Fruit fly (Drosophila melanogaster) whole organism, embryonic: ENCODE measurements around the gene Tengl1.
A peak's percentile ranks its signal among the peaks of the same experiment; 100 is the strongest.

Source experiments
- Abd-B ChIP-seq: fragments of 200-800 bp; sonication (Bioruptor generic); optimal IDR thresholded peaks from 2 replicates; lab custom pipeline; 2018; ENCODE audit warnings: missing biosample characterization, mild to moderate bottlenecking, missing genetic modification characterization, moderate library complexity
- Ada2b ChIP-seq: fragments of 200-800 bp; sonication (Bioruptor generic); IDR thresholded peaks from 2 replicates; pipeline ENCODE4 v1.3.6; 2022; ENCODE audit warnings: missing biosample characterization, missing genetic modification characterization
- Bdp1 ChIP-seq: fragments of 200-800 bp; sonication (Bioruptor generic); optimal IDR thresholded peaks from 3 replicates; lab custom pipeline; 2016; ENCODE audit warnings: missing biosample characterization, missing genetic modification characterization
- Blimp-1 ChIP-seq: fragments of 200-800 bp; sonication (Bioruptor generic); optimal IDR thresholded peaks from 3 replicates; lab custom pipeline; 2018; ENCODE audit warnings: missing biosample characterization, missing genetic modification characterization, mild to moderate bottlenecking, moderate library complexity, missing genetic modification reagents
- CG10147 ChIP-seq: fragments of 200-800 bp; sonication (Bioruptor generic); optimal IDR thresholded peaks from 2 replicates; lab custom pipeline; 2019; ENCODE audit warnings: missing biosample characterization, mild to moderate bottlenecking, missing genetic modification characterization, moderate library complexity
- CG10321 ChIP-seq: fragments of 200-800 bp; sonication (Bioruptor generic); IDR thresholded peaks from 2 replicates; pipeline ENCODE4 v1.3.6; 2022; ENCODE audit warnings: missing biosample characterization, missing genetic modification characterization
- CG15514 ChIP-seq: fragments of 200-800 bp; sonication (Bioruptor generic); optimal IDR thresholded peaks from 3 replicates; lab custom pipeline; 2017; ENCODE audit warnings: missing biosample characterization, missing genetic modification characterization, mild to moderate bottlenecking, moderate library complexity, missing genetic modification reagents
- CG1832 ChIP-seq: fragments of 200-800 bp; sonication (Bioruptor generic); optimal IDR thresholded peaks from 2 replicates; lab custom pipeline; 2017; ENCODE audit warnings: missing biosample characterization, mild to moderate bottlenecking, missing genetic modification characterization, inconsistent platforms
- CG30403 ChIP-seq: fragments of 200-800 bp; sonication (Bioruptor generic); optimal IDR thresholded peaks from 3 replicates; lab custom pipeline; 2016; ENCODE audit warnings: missing biosample characterization, missing genetic modification characterization
- CG3281 ChIP-seq: fragments of 200-800 bp; sonication (Bioruptor generic); optimal IDR thresholded peaks from 3 replicates; lab custom pipeline; 2017; ENCODE audit warnings: missing biosample characterization, mild to moderate bottlenecking, missing genetic modification characterization
- CG4404 ChIP-seq: fragments of 200-800 bp; sonication (Bioruptor generic); IDR thresholded peaks from 2 replicates; pipeline ENCODE4 v1.3.6; 2022; ENCODE audit warnings: missing biosample characterization, missing genetic modification characterization
- CG4617 ChIP-seq: fragments of 200-800 bp; sonication (Bioruptor generic); optimal IDR thresholded peaks from 3 replicates; lab custom pipeline; 2016; ENCODE audit warnings: missing biosample characterization, missing genetic modification characterization, borderline replicate concordance
- CG5953 ChIP-seq: fragments of 200-800 bp; sonication (Bioruptor generic); IDR thresholded peaks from 2 replicates; pipeline ENCODE4 v1.3.6; 2022; ENCODE audit warnings: missing biosample characterization, missing genetic modification characterization
- CG6254 ChIP-seq: fragments of 200-800 bp; sonication (Bioruptor generic); optimal IDR thresholded peaks from 3 replicates; lab custom pipeline; 2017; ENCODE audit warnings: mild to moderate bottlenecking, missing biosample characterization, missing genetic modification reagents, missing genetic modification characterization
- CG6272 ChIP-seq: fragments of 200-800 bp; sonication (Bioruptor generic); IDR thresholded peaks from 2 replicates; pipeline ENCODE4 v1.3.6; 2022; ENCODE audit warnings: missing biosample characterization, missing genetic modification characterization
- CG6683 ChIP-seq: fragments of 200-800 bp; sonication (Bioruptor generic); optimal IDR thresholded peaks from 2 replicates; lab custom pipeline; 2017; ENCODE audit warnings: missing biosample characterization, mild to moderate bottlenecking, missing genetic modification characterization, missing genetic modification reagents
- CG7556 ChIP-seq: fragments of 200-800 bp; sonication (Bioruptor generic); optimal IDR thresholded peaks from 2 replicates; lab custom pipeline; 2017; ENCODE audit warnings: missing biosample characterization, mild to moderate bottlenecking, missing genetic modification characterization
- CG7786 ChIP-seq: fragments of 200-800 bp; sonication (Bioruptor generic); optimal IDR thresholded peaks from 2 replicates; lab custom pipeline; 2016; ENCODE audit warnings: missing biosample characterization, missing genetic modification characterization
- CG9609 ChIP-seq: fragments of 200-800 bp; sonication (Bioruptor generic); optimal IDR thresholded peaks from 3 replicates; lab custom pipeline; 2016; ENCODE audit warnings: missing biosample characterization, missing genetic modification characterization
- CG9932 ChIP-seq: fragments of 200-800 bp; sonication (Bioruptor generic); IDR thresholded peaks from 2 replicates; pipeline ENCODE4 v1.3.6; 2022; ENCODE audit warnings: missing biosample characterization, missing genetic modification characterization
- Drgx ChIP-seq: fragments of 200-800 bp; sonication (Bioruptor generic); IDR thresholded peaks from 2 replicates; pipeline ENCODE4 v1.3.6; 2022; ENCODE audit warnings: missing biosample characterization, missing genetic modification characterization
- Elba2 ChIP-seq: fragments of 200-800 bp; sonication (Bioruptor generic); optimal IDR thresholded peaks from 3 replicates; lab custom pipeline; 2016; ENCODE audit warnings: missing biosample characterization, missing genetic modification characterization
- Ets97D ChIP-seq: fragments of 200-800 bp; sonication (Bioruptor generic); optimal IDR thresholded peaks from 3 replicates; lab custom pipeline; 2016; ENCODE audit warnings: missing biosample characterization, missing genetic modification characterization
- Fer1 ChIP-seq: fragments of 200-800 bp; sonication (Bioruptor generic); optimal IDR thresholded peaks from 2 replicates; lab custom pipeline; 2017; ENCODE audit warnings: missing biosample characterization, mild to moderate bottlenecking, missing genetic modification characterization
- Hr39 ChIP-seq: fragments of >200 bp; optimal IDR thresholded peaks from 2 replicates; lab custom pipeline; 2017
- Hsf ChIP-seq: fragments of 200-800 bp; sonication (Bioruptor generic); optimal IDR thresholded peaks from 3 replicates; lab custom pipeline; 2016; ENCODE audit warnings: missing biosample characterization, missing genetic modification characterization
- Pdp1 ChIP-seq, 2 experiments: fragments of 200-800 bp; sonication (Bioruptor generic); optimal IDR thresholded peaks; 3 replicates each; lab custom pipeline; 2016; ENCODE audit warnings: missing biosample characterization in 2 of 2, missing genetic modification characterization in 2 of 2, mild to moderate bottlenecking in 1 of 2, moderate library complexity in 1 of 2
- Rfx ChIP-seq: fragments of 200-800 bp; sonication (Bioruptor generic); IDR thresholded peaks from 2 replicates; pipeline ENCODE4 v1.3.6; 2022; ENCODE audit warnings: missing biosample characterization, missing genetic modification characterization
- Side ChIP-seq: fragments of 200-800 bp; sonication (Bioruptor generic); optimal IDR thresholded peaks from 2 replicates; lab custom pipeline; 2016; ENCODE audit warnings: missing biosample characterization, missing genetic modification characterization
- Sox100B ChIP-seq: fragments of 200-800 bp; sonication (Bioruptor generic); optimal IDR thresholded peaks from 3 replicates; lab custom pipeline; 2018; ENCODE audit warnings: missing biosample characterization, mild to moderate bottlenecking, missing genetic modification characterization
- Spps ChIP-seq: fragments of 200-800 bp; sonication (Bioruptor generic); optimal IDR thresholded peaks from 2 replicates; lab custom pipeline; 2018; ENCODE audit warnings: missing biosample characterization, mild to moderate bottlenecking, missing genetic modification characterization
- btn ChIP-seq: fragments of 200-800 bp; sonication (Bioruptor generic); optimal IDR thresholded peaks from 2 replicates; lab custom pipeline; 2016; ENCODE audit warnings: missing biosample characterization, missing genetic modification characterization
- chinmo ChIP-seq: fragments of 200-800 bp; sonication (Bioruptor generic); IDR thresholded peaks from 4 replicates; pipeline ENCODE4 v1.3.6; 2022; ENCODE audit warnings: missing biosample characterization, missing genetic modification characterization; ENCODE audit not compliant: partially characterized antibody
- chm ChIP-seq: fragments of 200-800 bp; sonication (Bioruptor generic); IDR thresholded peaks from 2 replicates; pipeline ENCODE4 v1.3.6; 2022; ENCODE audit warnings: missing biosample characterization, missing genetic modification characterization
- dati ChIP-seq: fragments of 200-800 bp; sonication (Bioruptor generic); IDR thresholded peaks from 2 replicates; pipeline ENCODE4 v1.3.6; 2022; ENCODE audit warnings: missing biosample characterization, missing genetic modification characterization
- fd3F ChIP-seq: fragments of 200-800 bp; sonication (Bioruptor generic); optimal IDR thresholded peaks from 2 replicates; lab custom pipeline; 2018; ENCODE audit warnings: missing biosample characterization, mild to moderate bottlenecking, missing genetic modification characterization, moderate library complexity
- insv ChIP-seq, 2 experiments: fragments of 200-800 bp; sonication (Bioruptor generic); optimal IDR thresholded peaks; 3 replicates each; lab custom pipeline; 2016 to 2018; ENCODE audit warnings: missing biosample characterization in 2 of 2, missing genetic modification characterization in 2 of 2
- kay ChIP-seq: fragments of 200-800 bp; sonication (Bioruptor generic); optimal IDR thresholded peaks from 2 replicates; lab custom pipeline; 2016; ENCODE audit warnings: missing biosample characterization, missing genetic modification characterization
- lilli ChIP-seq: fragments of 200-800 bp; sonication (Bioruptor generic); optimal IDR thresholded peaks from 3 replicates; lab custom pipeline; 2016; ENCODE audit warnings: missing biosample characterization, missing genetic modification characterization
- maf-S ChIP-seq: fragments of 200-800 bp; sonication (Bioruptor generic); optimal IDR thresholded peaks from 2 replicates; lab custom pipeline; 2016; ENCODE audit warnings: missing biosample characterization, missing genetic modification characterization
- mirr ChIP-seq: fragments of 200-800 bp; sonication (Bioruptor generic); optimal IDR thresholded peaks from 3 replicates; lab custom pipeline; 2018; ENCODE audit warnings: missing biosample characterization, mild to moderate bottlenecking, missing genetic modification characterization
- nmo ChIP-seq: fragments of 200-800 bp; sonication (Bioruptor generic); optimal IDR thresholded peaks from 2 replicates; lab custom pipeline; 2018; ENCODE audit warnings: missing biosample characterization, mild to moderate bottlenecking, missing genetic modification characterization, moderate library complexity
- pita ChIP-seq: fragments of 200-800 bp; sonication (Bioruptor generic); optimal IDR thresholded peaks from 2 replicates; lab custom pipeline; 2017; ENCODE audit warnings: missing biosample characterization, mild to moderate bottlenecking, missing genetic modification characterization
- pros ChIP-seq: fragments of 200-800 bp; sonication (Bioruptor generic); optimal IDR thresholded peaks from 3 replicates; lab custom pipeline; 2019; ENCODE audit warnings: missing biosample characterization, mild to moderate bottlenecking, missing genetic modification characterization, moderate library complexity
- sima ChIP-seq: fragments of 200-800 bp; sonication (Bioruptor generic); optimal IDR thresholded peaks from 2 replicates; lab custom pipeline; 2016; ENCODE audit warnings: missing biosample characterization, missing genetic modification characterization
- slbo ChIP-seq: fragments of 200-800 bp; sonication (Bioruptor generic); IDR thresholded peaks from 2 replicates; pipeline ENCODE4 v1.3.6; 2022; ENCODE audit warnings: missing biosample characterization, missing genetic modification characterization
- tgo ChIP-seq: fragments of 200-800 bp; sonication (Bioruptor generic); IDR thresholded peaks from 3 replicates; pipeline ENCODE4 v1.3.6; 2022; ENCODE audit warnings: missing biosample characterization, missing genetic modification characterization
- vfl ChIP-seq: fragments of 200-800 bp; sonication (Bioruptor generic); optimal IDR thresholded peaks from 2 replicates; lab custom pipeline; 2016; ENCODE audit warnings: missing biosample characterization, missing genetic modification characterization
- wor ChIP-seq: fragments of 200-800 bp; sonication (Bioruptor generic); IDR thresholded peaks from 2 replicates; pipeline ENCODE4 v1.3.6; 2022; ENCODE audit warnings: missing biosample characterization, missing genetic modification characterization
- yki ChIP-seq: fragments of >200 bp; optimal IDR thresholded peaks from 3 replicates; lab custom pipeline; 2018

Gene Tengl1

dm6 chr2L:2226259-2227121 is 13.9 kb downstream of the Tengl1 start, which contains the start of the genes CG15387 and sau (continued):
- TF ChIP-seq CG15514 (GFP tag; lab: Kevin White, UChicago) (peak; percentile 86), Sox100B (peak; percentile 88), Abd-B (GFP tag; lab: Kevin White, UChicago) (peak; percentile 82), nmo (GFP tag; lab: Kevin White, UChicago) (peak; percentile 91), CG30403 (peak; percentile 94), tgo (GFP tag; lab: Robert Waterston, UW) (peak; percentile 86), slbo (GFP tag; lab: Robert Waterston, UW) (peak; percentile 89), CG6272 (GFP tag; lab: Robert Waterston, UW) (peak; percentile 77), pita (no peak), Drgx (peak; percentile 65), mirr (GFP tag; lab: Kevin White, UChicago) (peak; percentile 81), CG10321 (GFP tag; lab: Robert Waterston, UW) (peak; percentile 36; the same call in 1 of the 2 replicates), Ada2b (GFP tag; lab: Robert Waterston, UW) (peak; percentile 66), Rfx (GFP tag; lab: Robert Waterston, UW) (peak; percentile 89), Elba2 (peak; percentile 51), Ets97D (peak; percentile 92), CG3281 (GFP tag; lab: Kevin White, UChicago) (peak; percentile 87), dati (GFP tag; lab: Robert Waterston, UW) (0 out of 2 replicates have a peak, but pooled peaks have one; percentile 29), CG5953 (GFP tag; lab: Robert Waterston, UW) (peak; percentile 79), maf-S (GFP tag; lab: Kevin White, UChicago) (peak; percentile 89), btn (GFP tag; lab: Kevin White, UChicago) (peak; percentile 56), Hsf (GFP tag; lab: Kevin White, UChicago) (peak; percentile 93), CG7556 (GFP tag; lab: Kevin White, UChicago) (peak; percentile 83), Spps (tag; lab: Kevin White, UChicago) (peak; percentile 78), CG1832 (GFP tag; lab: Kevin White, UChicago) (no peak), CG6683 (GFP tag; lab: Kevin White, UChicago) (peak; percentile 58), lilli (peak; percentile 94), pros (GFP tag; lab: Kevin White, UChicago) (no peak), wor (GFP tag; lab: Robert Waterston, UW) (peak; percentile 64), Pdp1 (GFP tag; optimal IDR thresholded peaks at IDR 0.05; lab: Kevin White, UChicago) (peak; percentile 89 to 92), insv (GFP tag; optimal IDR thresholded peaks at IDR 0.05; lab: Kevin White, UChicago) (peak in 1 of 2 experiments; percentile 63), chinmo (GFP tag; lab: Robert Waterston, UW) (peak; percentile 87), fd3F (peak; percentile 72), Bdp1 (peak; percentile 75), Blimp-1 (peak; percentile 80), CG4617 (GFP tag; lab: Kevin White, UChicago) (peak; percentile 94), chm (GFP tag; lab: Robert Waterston, UW) (peak; percentile 82), Fer1 (GFP tag; lab: Kevin White, UChicago) (peak; percentile 87), CG9932 (GFP tag; lab: Robert Waterston, UW) (peak; percentile 91), vfl (GFP tag; lab: Kevin White, UChicago) (peak; percentile 86), CG6254 (GFP tag; lab: Kevin White, UChicago) (no peak), CG9609 (GFP tag; lab: Kevin White, UChicago) (peak; percentile 91), kay (peak; percentile 89), CG7786 (GFP tag; lab: Kevin White, UChicago) (peak; percentile 91), Hr39 (lab: Kevin White, UChicago) (no peak), yki (lab: Kevin White, UChicago) (no peak), sima (GFP tag; lab: Kevin White, UChicago) (peak; percentile 56), Side (GFP tag; lab: Kevin White, UChicago) (peak; percentile 89), CG10147 (peak; percentile 84), CG4404 (peak; percentile 79)
